Worm (Caenorhabditis elegans) whole organism, midembryonic: ENCODE measurements around the gene R13A5.15.

ENCODE experiments used
- flt-1 ChIP-seq: fragments of 200-800 bp; sonication (Bioruptor generic); IDR thresholded peaks from 2 replicates; pipeline ENCODE4 v1.3.6; 2022; ENCODE audit warnings: missing genetic modification characterization, missing compliant biosample characterization
- ref-1 ChIP-seq: fragments of 200-800 bp; sonication (Bioruptor generic); conservative IDR thresholded peaks from 2 replicates; pipeline ENCODE4 v1.3.6; 2022; ENCODE audit warnings: missing genetic modification reagents, missing genetic modification characterization, missing compliant biosample characterization
- tab-1 ChIP-seq: fragments of 200-800 bp; sonication (Bioruptor generic); IDR thresholded peaks from 2 replicates; pipeline ENCODE4 v1.3.6; 2022; ENCODE audit warnings: missing genetic modification characterization, missing compliant biosample characterization
- ztf-23 ChIP-seq: fragments of 200-800 bp; sonication (Bioruptor generic); IDR thresholded peaks from 2 replicates; pipeline ENCODE4 v1.3.6; 2022; ENCODE audit warnings: missing genetic modification reagents, missing genetic modification characterization, missing compliant biosample characterization

ce11 chrIII:7608223-7608622 is 20.1 kb upstream of the R13A5.15 start, which contains the start of gene T04A6.3:
- no peak for TF ChIP-seq ztf-23
- no peak for TF ChIP-seq tab-1 (GFP tag; lab: Robert Waterston, UW)
- no peak for TF ChIP-seq flt-1 (GFP tag; lab: Robert Waterston, UW)
- TF ChIP-seq ref-1 (GFP tag; lab: Robert Waterston, UW): no peak
